Worm (Caenorhabditis elegans): ENCODE results near the gene srg-48.

The srg-48 gene

DNA sequence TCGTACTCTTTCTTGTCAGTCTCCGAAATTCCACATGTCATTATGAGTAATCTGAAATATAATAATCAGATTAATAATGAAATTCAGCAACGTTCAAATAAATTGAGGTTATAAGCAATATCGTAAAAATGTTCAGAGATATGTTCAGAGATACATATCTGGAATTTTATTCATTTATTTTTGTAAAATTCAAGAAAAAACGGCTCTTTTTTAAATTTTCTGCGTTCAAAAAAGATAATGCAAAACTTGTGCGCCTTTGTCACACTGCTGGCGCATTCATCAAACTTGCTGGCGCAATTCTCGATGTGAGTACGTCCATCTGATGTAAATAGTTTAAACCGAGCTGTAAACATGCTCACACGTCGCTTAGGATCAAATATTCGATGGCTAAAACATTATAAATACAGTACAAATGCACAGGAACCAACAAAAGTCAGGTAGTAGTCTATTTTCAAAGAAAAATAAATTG is 31.0 kb downstream of the srg-48 start, which contains the start of the genes rde-8 and ZC477.3 (continued):
- TF ChIP-seq tbp1 (GFP tag; optimal IDR thresholded peaks at IDR 0.05) (peak; percentile 26), snpc-1.1 (tag; optimal IDR thresholded peaks at IDR 0.05; ENCODE audit: insufficient read depth) (peak; percentile 10), hmg-1.2 (GFP tag; IDR thresholded peaks at IDR 0.05) (peak; percentile 36; the same call in 1 of the 2 replicates), lsl-1 (GFP tag; optimal IDR thresholded peaks at IDR 0.05) (peak; percentile 39), F52B5.7 (tag; optimal IDR thresholded peaks at IDR 0.05) (no peak), athp-1 (tag; optimal IDR thresholded peaks at IDR 0.05) (no peak), F33H1.4 (GFP tag; IDR thresholded peaks at IDR 0.05) (peak; percentile 65), pbrm-1 (GFP tag; IDR thresholded peaks at IDR 0.05) (0 out of 2 replicates have a peak, but pooled peaks have one; percentile 36), attf-5 (GFP tag; optimal IDR thresholded peaks at IDR 0.05) (no peak), xnd-1 (tag; optimal IDR thresholded peaks at IDR 0.05) (peak; percentile 17), B0336.3 (GFP tag; IDR thresholded peaks at IDR 0.05) (peak; percentile 54; the same call in 1 of the 2 replicates), efl-1 (GFP tag; optimal IDR thresholded peaks at IDR 0.05) (peak; percentile 12), tlf-1 (GFP tag; optimal IDR thresholded peaks at IDR 0.05) (peak; percentile 31), mcd-1 (GFP tag; IDR thresholded peaks at IDR 0.05) (peak; percentile 79), B0035.1 (tag; optimal IDR thresholded peaks at IDR 0.05) (no peak), lin-40 (tag; optimal IDR thresholded peaks at IDR 0.05) (peak; percentile 76), madf-3 (GFP tag; IDR thresholded peaks at IDR 0.05) (0 out of 2 replicates have a peak, but pooled peaks have one; percentile 1), K11D2.4 (GFP tag; IDR thresholded peaks at IDR 0.05) (peak; percentile 27; the same call in 1 of the 2 replicates), nhr-120 (GFP tag; IDR thresholded peaks at IDR 0.05) (no peak), ekl-4 (GFP tag; IDR thresholded peaks at IDR 0.05) (0 out of 2 replicates have a peak, but pooled peaks have one; percentile 8), lin-35 (GFP tag; optimal IDR thresholded peaks at IDR 0.05) (peak in 1 of 3 experiments; percentile 77), ztf-18 (tag; optimal IDR thresholded peaks at IDR 0.05) (peak; percentile 95), akir-1 (GFP tag; optimal IDR thresholded peaks at IDR 0.05) (no peak)

DNA sequence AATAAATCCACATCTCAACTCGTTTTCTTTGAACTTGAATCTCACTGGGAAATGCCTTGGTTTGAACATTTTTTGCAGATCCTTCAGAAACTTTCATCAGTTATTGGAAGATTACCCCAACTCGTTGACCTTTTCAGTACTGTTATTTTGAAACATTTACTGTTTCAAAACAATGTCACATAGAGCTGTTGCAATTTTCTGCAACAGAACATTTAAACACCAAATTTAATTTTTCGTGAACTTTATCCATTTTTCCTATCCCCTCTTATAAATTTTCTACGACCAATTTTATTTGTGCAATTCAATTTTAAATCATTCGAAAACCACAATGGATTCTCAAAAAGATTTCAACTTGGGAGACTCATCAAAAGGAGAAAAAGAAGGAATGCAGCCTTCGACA is 35.7 kb downstream of the srg-48 start, which contains the start of gene ZC477.2:
ZC477.2 (plus strand) TSS at position 301 of the 400 bp plus-strand sequence.
- TF ChIP-seq cebp-1 (GFP tag; IDR thresholded peaks at IDR 0.05) (no peak), cebp-1 (tag; optimal IDR thresholded peaks at IDR 0.05) (no peak), xnd-1 (tag; optimal IDR thresholded peaks at IDR 0.05) (no peak), lin-40 (tag; optimal IDR thresholded peaks at IDR 0.05) (no peak), F22D6.2 (tag; optimal IDR thresholded peaks at IDR 0.05) (no peak), nhr-90 (tag; optimal IDR thresholded peaks at IDR 0.05) (no peak), ztf-3 (GFP tag; optimal IDR thresholded peaks at IDR 0.05) (no peak)

DNA sequence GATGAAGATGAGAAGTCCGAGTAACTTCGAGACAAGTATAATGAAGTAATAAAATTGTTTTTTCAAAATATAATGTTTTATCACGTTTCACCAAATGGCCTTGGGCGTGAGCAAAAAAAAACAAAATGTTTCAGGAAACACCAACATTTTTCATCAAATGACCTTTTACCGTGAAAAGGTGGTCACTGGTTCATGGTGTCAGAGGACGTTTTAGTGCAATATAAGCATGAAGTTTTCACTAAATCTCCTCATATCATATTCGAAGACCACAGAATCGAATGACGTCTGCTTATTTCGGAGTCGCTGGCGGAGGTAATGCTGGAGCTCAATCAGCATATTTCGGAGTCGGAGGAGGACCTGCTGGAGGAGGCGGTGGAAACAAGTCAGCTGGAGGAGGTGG is 39.1 kb downstream of the srg-48 start, which contains the start of the genes ZC477.7 and ssq-3:
ZC477.7 (minus strand) TSS at position 101 of the 400 bp plus-strand sequence.
ssq-3 (plus strand) TSS at position 251 of the 400 bp plus-strand sequence.
- no peak for TF ChIP-seq hmg-20 (GFP tag; IDR thresholded peaks at IDR 0.05)
- no peak for TF ChIP-seq tlf-1 (GFP tag; optimal IDR thresholded peaks at IDR 0.05)
- TF ChIP-seq T07F8.4 (tag; optimal IDR thresholded peaks at IDR 0.05) = no peak
- no peak for TF ChIP-seq lag-1 (GFP tag; IDR thresholded peaks at IDR 0.05)
- no peak for TF ChIP-seq mes-4 (tag; optimal IDR thresholded peaks at IDR 0.05)
- no peak for TF ChIP-seq akir-1 (GFP tag; optimal IDR thresholded peaks at IDR 0.05)
- TF ChIP-seq tbx-9 (tag; optimal IDR thresholded peaks at IDR 0.05; ENCODE audit: borderline replicate concordance) = no peak
- TF ChIP-seq K12H6.12 (tag; optimal IDR thresholded peaks at IDR 0.05) = no peak
- no peak for TF ChIP-seq athp-1 (tag; optimal IDR thresholded peaks at IDR 0.05)
- no peak for TF ChIP-seq F23B12.7 (tag; optimal IDR thresholded peaks at IDR 0.05; ENCODE audit: insufficient read depth)
- TF ChIP-seq aptf-2 (GFP tag; conservative IDR thresholded peaks at IDR 0.05) = no peak
- TF ChIP-seq dox-1 (GFP tag; IDR thresholded peaks at IDR 0.05) = no peak

All from whole organism, young adult.